Worm (Caenorhabditis elegans) whole organism, midembryonic: ENCODE results near the gene rft-2.
A peak's percentile ranks its signal among the peaks of the same experiment; 100 is the strongest.

Experiments used
- T22C8.4 ChIP-seq: fragments of 200-800 bp; sonication (Bioruptor generic); IDR thresholded peaks from 2 replicates; pipeline ENCODE4 v1.3.6; 2022; ENCODE audit warnings: missing genetic modification characterization, missing compliant biosample characterization
- cog-1 ChIP-seq: sonication (generic microtip); optimal IDR thresholded peaks from 2 replicates; lab custom pipeline; 2016; ENCODE audit warnings: missing genetic modification characterization, missing compliant biosample characterization
- flt-1 ChIP-seq: fragments of 200-800 bp; sonication (Bioruptor generic); IDR thresholded peaks from 2 replicates; pipeline ENCODE4 v1.3.6; 2022; ENCODE audit warnings: missing genetic modification characterization, missing compliant biosample characterization
- klf-2 ChIP-seq: fragments of 200-800 bp; sonication (Bioruptor generic); conservative IDR thresholded peaks from 2 replicates; pipeline ENCODE4 v1.3.6; 2022; ENCODE audit warnings: missing genetic modification reagents, missing genetic modification characterization, missing compliant biosample characterization
- med-1 ChIP-seq: sonication (generic microtip); optimal IDR thresholded peaks from 2 replicates; lab custom pipeline; 2017; ENCODE audit warnings: missing genetic modification characterization, mild to moderate bottlenecking, missing compliant biosample characterization, antibody characterized with exemption, missing genetic modification reagents; ENCODE audit not compliant: insufficient read depth
- ref-1 ChIP-seq: fragments of 200-800 bp; sonication (Bioruptor generic); conservative IDR thresholded peaks from 2 replicates; pipeline ENCODE4 v1.3.6; 2022; ENCODE audit warnings: missing genetic modification reagents, missing genetic modification characterization, missing compliant biosample characterization
- tab-1 ChIP-seq: fragments of 200-800 bp; sonication (Bioruptor generic); IDR thresholded peaks from 2 replicates; pipeline ENCODE4 v1.3.6; 2022; ENCODE audit warnings: missing genetic modification characterization, missing compliant biosample characterization
- ztf-23 ChIP-seq: fragments of 200-800 bp; sonication (Bioruptor generic); IDR thresholded peaks from 2 replicates; pipeline ENCODE4 v1.3.6; 2022; ENCODE audit warnings: missing genetic modification reagents, missing genetic modification characterization, missing compliant biosample characterization
- ztf-29 ChIP-seq: fragments of 200-800 bp; sonication (Bioruptor generic); IDR thresholded peaks from 2 replicates; pipeline ENCODE4 v1.3.6; 2022; ENCODE audit warnings: missing genetic modification reagents, missing genetic modification characterization, missing compliant biosample characterization

rft-2 gene

DNA sequence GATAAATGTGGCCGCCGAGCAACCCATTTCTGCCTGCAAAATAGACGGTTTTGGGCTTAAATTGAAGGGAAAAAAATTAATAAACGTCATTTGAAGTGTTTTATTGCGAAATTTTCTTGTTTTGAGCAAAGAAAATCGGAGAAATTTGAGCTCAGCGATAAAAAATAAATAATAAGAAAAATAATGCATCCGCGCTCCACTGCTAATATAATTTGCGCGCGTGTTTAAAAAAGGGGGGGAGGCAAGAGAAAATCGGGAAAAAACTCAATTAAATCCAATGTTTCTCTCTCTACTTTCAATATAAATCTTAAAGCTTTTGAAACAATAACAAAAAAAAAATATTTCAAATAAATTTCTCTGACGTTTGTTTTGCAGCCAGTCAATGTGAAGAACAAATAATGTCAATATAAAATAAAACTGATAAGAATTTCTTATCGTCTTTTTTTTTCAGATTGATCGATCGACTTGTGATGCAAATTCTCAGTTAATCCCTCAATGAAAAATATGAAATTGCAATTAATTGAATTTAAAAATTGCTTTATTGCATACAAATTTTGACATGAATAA lies at the start of gene rft-2:
Gene rft-2 (minus strand): TSS at position 41 of the 567 bp plus-strand sequence.
- TF ChIP-seq ztf-29 (GFP tag; lab: Robert Waterston, UW) (no peak), klf-2 (GFP tag; lab: Robert Waterston, UW) (no peak), ref-1 (GFP tag; lab: Robert Waterston, UW) (no peak), tab-1 (GFP tag; lab: Robert Waterston, UW) (no peak), med-1 (GFP tag; lab: Kevin White, UChicago) (no peak), cog-1 (no peak), flt-1 (GFP tag; lab: Robert Waterston, UW) (no peak), T22C8.4 (GFP tag; lab: Robert Waterston, UW) (no peak), ztf-23 (GFP tag; lab: Robert Waterston, UW) (no peak)

DNA sequence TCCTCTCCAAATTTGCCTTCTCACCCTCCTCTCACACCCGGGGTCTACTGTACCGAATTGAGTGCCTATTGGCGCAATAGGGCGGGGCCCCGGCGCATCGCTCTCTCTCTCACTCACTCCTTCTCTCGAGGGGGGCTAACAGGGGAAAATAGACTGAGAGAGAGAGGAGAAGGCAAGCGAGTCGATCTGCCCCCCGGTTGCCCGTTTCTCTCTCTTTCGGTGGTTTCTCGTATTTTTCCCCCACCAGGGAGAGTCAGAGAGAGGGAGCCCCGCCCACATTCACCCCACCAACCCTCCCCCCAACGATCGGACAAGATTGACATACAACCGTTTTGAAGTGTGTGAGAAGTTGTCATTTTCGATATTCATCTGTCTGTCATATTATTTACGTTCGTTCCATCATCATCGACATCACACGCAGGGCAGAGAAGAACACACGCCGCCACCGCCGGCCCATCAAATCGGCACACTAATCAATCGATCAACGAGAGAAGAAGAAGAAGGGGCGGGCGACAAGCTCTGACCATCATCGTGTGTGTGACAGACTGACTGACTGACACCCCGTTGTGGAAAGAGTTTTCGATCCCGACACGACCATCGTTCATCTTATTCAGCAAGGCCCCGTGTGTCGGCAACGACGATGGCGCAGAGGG lies 48.9 kb upstream of the rft-2 start:
- no peak for TF ChIP-seq med-1 (GFP tag; lab: Kevin White, UChicago)
- peak; percentile 27 for TF ChIP-seq ztf-23 (GFP tag; lab: Robert Waterston, UW)
- no peak for TF ChIP-seq flt-1 (GFP tag; lab: Robert Waterston, UW)
- TF ChIP-seq T22C8.4 (GFP tag; lab: Robert Waterston, UW), result 0 out of 2 replicates have a peak, but pooled peaks have one; percentile 28

DNA sequence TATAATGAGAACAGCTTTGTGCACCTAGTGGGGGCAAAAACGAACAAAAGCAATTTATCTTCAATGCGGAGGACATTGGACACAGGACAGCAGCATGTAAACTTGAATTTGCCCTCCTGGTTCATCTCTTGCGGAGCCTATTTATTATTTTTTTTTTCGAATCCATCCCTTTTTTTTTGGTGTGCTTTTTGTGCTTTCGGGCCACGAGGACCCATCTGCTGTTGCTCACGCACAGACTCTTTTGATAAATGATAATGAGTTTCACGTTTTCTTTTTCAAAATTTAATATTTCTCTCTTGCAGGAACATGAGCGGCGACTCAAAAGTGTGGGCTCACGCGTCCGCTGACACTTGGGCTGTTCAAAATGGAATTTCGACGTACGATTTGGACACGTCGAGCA lies 46.8 kb upstream of the rft-2 start, which contains the start of gene unc-62:
Gene unc-62 (plus strand): TSS at position 301 of the 400 bp plus-strand sequence.
- TF ChIP-seq med-1 (GFP tag; lab: Kevin White, UChicago) (no peak), klf-2 (GFP tag; lab: Robert Waterston, UW) (no peak), tab-1 (GFP tag; lab: Robert Waterston, UW) (no peak), cog-1 (no peak), flt-1 (GFP tag; lab: Robert Waterston, UW) (no peak), ztf-29 (GFP tag; lab: Robert Waterston, UW) (no peak)

DNA sequence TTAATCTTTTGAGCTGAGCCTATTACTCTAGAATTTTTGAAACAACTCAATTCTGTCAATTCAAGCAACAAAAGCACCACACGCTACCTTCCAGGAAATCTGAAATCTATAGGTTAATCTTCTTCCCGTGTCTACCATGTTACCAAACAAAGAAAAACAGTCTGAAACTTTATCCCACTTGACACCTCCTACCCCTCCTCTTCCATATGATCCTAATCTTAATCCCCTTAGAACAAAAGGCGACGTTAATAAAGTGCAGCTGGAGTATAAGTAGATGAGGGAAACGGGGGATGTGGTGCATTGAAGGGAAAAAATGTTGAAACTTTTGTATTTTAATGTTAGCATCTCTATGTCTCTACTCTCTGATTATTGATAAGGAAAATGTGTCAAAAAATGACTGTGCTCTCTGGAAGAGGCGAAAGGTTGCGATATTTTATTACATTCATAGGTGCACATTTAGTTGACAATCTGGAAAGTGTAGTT lies 45.8 kb upstream of the rft-2 start:
- no peak for TF ChIP-seq ref-1 (GFP tag; lab: Robert Waterston, UW)

DNA sequence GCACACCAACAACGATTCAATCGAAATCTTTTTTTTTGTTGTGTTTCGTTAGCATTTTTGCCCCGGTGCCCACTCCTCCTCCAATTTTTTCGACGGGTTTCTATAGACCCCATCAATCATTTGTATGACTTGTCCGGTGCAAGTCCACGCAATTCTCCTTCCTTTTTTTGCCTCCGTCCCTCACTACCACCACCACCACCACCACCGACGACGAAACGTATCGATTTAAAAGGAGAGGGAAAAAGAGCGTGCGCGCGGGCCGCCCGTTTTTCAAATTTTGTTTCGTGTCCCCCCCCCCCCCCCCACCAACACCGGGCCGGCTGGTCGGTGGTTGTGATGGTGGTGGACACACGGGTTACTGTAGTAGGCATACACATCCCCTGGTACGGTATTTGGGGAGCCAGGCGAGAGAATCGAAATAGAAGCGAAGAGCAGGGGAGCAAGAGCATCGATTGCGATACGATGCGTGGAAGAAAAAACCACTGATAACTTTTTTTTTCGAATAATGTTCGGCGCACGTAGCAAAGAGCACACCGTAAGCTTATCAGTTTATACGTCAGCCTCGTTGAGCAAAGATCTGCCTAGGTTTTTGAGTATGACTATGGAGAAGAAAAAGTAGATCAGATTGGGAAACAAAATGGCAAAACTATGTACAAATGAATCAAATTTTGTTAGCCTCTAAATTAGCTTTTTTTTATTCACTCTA lies 44.9 kb upstream of the rft-2 start:
- TF ChIP-seq ref-1 (GFP tag; lab: Robert Waterston, UW), result no peak
- TF ChIP-seq cog-1, result no peak
- no peak for TF ChIP-seq ztf-29 (GFP tag; lab: Robert Waterston, UW)
- no peak for TF ChIP-seq ztf-23 (GFP tag; lab: Robert Waterston, UW)
- TF ChIP-seq klf-2 (GFP tag; lab: Robert Waterston, UW), result no peak
- TF ChIP-seq flt-1 (GFP tag; lab: Robert Waterston, UW), result peak; percentile 45; the same call in 1 of the 2 replicates
- no peak for TF ChIP-seq T22C8.4 (GFP tag; lab: Robert Waterston, UW)
- TF ChIP-seq tab-1 (GFP tag; lab: Robert Waterston, UW), result peak; percentile 63; the same call in 1 of the 2 replicates
- no peak for TF ChIP-seq med-1 (GFP tag; lab: Kevin White, UChicago)

DNA sequence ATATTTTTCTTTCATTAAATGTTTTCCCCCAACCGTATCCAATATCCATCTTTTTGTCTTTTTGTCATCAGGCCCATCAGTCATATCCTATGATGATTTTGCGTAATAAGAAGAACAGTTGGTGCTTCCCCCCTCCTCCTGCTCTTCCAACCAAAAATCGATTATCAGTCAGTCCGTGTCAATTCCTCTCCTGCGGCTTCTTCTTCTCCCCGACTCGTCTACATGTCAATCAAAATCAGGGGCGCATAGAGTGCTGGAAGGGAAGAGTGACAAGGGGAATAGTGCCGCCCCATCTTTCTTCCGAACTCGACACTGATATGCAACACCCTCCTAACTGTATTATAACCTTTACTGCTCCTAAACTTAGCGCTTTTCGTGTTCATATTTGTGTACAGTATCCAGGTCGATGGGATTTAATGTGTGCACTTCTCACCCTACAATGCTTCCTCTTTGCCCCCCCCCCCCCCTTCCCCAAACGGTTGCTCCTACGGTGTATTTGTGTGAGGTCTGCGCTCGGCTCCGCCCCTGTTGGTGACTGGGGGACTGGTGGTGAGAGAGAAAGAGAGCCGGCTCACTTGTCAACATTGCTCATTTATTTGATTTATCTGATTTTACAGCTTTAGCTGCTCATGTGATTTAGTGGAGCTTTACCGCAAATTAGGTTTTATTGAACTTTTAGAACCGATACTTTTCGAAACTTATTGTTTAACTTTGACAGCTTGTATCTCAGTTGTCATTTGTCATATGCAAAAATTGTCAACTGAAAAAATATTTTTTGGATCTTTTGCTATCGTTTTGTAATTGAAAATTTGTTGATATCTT lies 41.1 kb upstream of the rft-2 start:
- TF ChIP-seq ztf-23 (GFP tag; lab: Robert Waterston, UW), result no peak
- no peak for TF ChIP-seq klf-2 (GFP tag; lab: Robert Waterston, UW)
- TF ChIP-seq flt-1 (GFP tag; lab: Robert Waterston, UW), result no peak
- TF ChIP-seq tab-1 (GFP tag; lab: Robert Waterston, UW), result no peak
- no peak for TF ChIP-seq T22C8.4 (GFP tag; lab: Robert Waterston, UW)
- no peak for TF ChIP-seq ztf-29 (GFP tag; lab: Robert Waterston, UW)
- TF ChIP-seq cog-1, result no peak
- TF ChIP-seq med-1 (GFP tag; lab: Kevin White, UChicago), result no peak

DNA sequence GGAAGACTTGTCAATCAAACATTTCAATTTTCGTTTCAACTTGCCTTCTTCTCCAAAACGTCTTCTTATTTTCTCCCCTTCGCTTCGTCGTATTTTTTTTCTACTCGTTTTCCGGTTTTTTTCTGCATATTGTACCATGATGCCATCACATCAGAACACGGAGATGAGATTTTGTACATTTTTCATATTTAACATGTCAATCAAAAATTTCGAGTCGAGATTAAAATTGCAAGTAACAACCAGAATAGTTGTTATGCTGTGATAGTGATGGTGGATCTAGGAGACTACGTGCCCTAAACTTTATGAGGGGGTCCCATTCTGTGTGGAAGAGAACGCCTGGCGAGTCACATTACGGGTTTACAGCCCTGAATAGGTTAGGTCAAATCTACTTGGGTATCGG lies 39.5 kb upstream of the rft-2 start:
- TF ChIP-seq ref-1 (GFP tag; lab: Robert Waterston, UW), result no peak

DNA sequence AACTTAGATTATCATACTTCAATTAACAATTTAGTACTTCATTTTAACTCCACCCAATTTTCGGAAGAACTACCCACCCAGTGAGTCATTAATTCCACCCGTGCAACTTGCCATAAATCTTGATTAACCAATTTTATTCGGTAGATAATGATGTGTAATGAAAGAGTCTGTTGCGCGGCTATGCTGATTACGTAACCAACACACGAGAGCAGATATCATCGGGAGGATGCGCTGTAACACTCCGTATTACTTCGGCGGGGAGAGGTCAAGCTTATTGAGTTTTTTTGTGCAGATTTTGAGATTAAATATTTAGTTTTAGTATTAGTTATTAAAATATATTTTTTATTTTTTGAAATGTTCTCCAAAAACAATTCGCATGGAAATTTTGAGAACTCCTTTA lies 38.6 kb upstream of the rft-2 start:
- no peak for TF ChIP-seq klf-2 (GFP tag; lab: Robert Waterston, UW)
- TF ChIP-seq med-1 (GFP tag; lab: Kevin White, UChicago), result no peak

DNA sequence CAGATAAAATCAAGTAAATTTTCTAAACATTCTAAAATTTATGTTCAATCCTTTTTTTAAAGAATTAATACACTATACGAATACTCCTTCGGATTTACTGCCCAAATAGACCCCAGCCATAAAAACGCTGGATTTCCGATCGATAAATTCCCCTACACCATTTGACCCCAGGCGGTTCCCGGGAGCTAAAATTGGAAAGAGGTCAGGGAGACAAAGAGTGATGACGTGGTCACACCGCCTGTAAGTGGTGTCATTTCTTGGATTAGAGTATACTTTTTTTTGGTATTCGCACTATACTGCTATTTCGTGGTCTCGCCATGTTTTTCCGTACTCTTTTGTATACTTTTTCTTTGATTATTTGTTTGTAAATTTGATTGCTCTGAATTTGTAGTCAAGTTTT lies 37.5 kb upstream of the rft-2 start:
- no peak for TF ChIP-seq ztf-23 (GFP tag; lab: Robert Waterston, UW)
- no peak for TF ChIP-seq med-1 (GFP tag; lab: Kevin White, UChicago)
- TF ChIP-seq klf-2 (GFP tag; lab: Robert Waterston, UW), result no peak
- no peak for TF ChIP-seq tab-1 (GFP tag; lab: Robert Waterston, UW)
- TF ChIP-seq ztf-29 (GFP tag; lab: Robert Waterston, UW), result no peak
- no peak for TF ChIP-seq T22C8.4 (GFP tag; lab: Robert Waterston, UW)
- TF ChIP-seq ref-1 (GFP tag; lab: Robert Waterston, UW), result no peak
- TF ChIP-seq cog-1, result no peak
- TF ChIP-seq flt-1 (GFP tag; lab: Robert Waterston, UW), result no peak
